Fruit fly (Drosophila melanogaster) whole organism, embryonic: ENCODE data around the gene P5CDh2.

Experiments
- Ada2b ChIP-seq: fragments of 200-800 bp; sonication (Bioruptor generic); IDR thresholded peaks from 2 replicates; pipeline ENCODE4 v1.3.6; 2022; ENCODE audit warnings: missing biosample characterization, missing genetic modification characterization
- C15 ChIP-seq: fragments of 200-800 bp; sonication (Bioruptor generic); IDR thresholded peaks from 3 replicates; pipeline ENCODE4 v1.3.6; 2022; ENCODE audit warnings: missing biosample characterization, missing genetic modification characterization
- CG11504 ChIP-seq: fragments of 200-800 bp; sonication (Bioruptor generic); optimal IDR thresholded peaks from 3 replicates; lab custom pipeline; 2019; ENCODE audit warnings: missing biosample characterization, mild to moderate bottlenecking, missing genetic modification characterization, moderate library complexity
- CG11560 ChIP-seq: fragments of 200-800 bp; sonication (Bioruptor generic); IDR thresholded peaks from 3 replicates; pipeline ENCODE4 v1.3.6; 2022; ENCODE audit warnings: missing biosample characterization, missing genetic modification characterization
- CG11695 ChIP-seq: fragments of 200-800 bp; sonication (Bioruptor generic); IDR thresholded peaks from 3 replicates; pipeline ENCODE4 v1.3.6; 2022; ENCODE audit warnings: missing biosample characterization, missing genetic modification characterization
- CG12155 ChIP-seq: fragments of 200-800 bp; sonication (Bioruptor generic); optimal IDR thresholded peaks from 3 replicates; lab custom pipeline; 2016; ENCODE audit warnings: missing biosample characterization, missing genetic modification characterization
- CG12391 ChIP-seq: fragments of 200-800 bp; sonication (Bioruptor generic); optimal IDR thresholded peaks from 3 replicates; lab custom pipeline; 2018; ENCODE audit warnings: missing biosample characterization, mild to moderate bottlenecking, missing genetic modification characterization, moderate library complexity
- CG12769 ChIP-seq: fragments of 200-800 bp; sonication (Bioruptor generic); optimal IDR thresholded peaks from 2 replicates; lab custom pipeline; 2019; ENCODE audit warnings: missing biosample characterization, mild to moderate bottlenecking, missing genetic modification characterization, moderate library complexity
- CG13424 ChIP-seq: fragments of 200-800 bp; sonication (Bioruptor generic); optimal IDR thresholded peaks from 2 replicates; lab custom pipeline; 2019; ENCODE audit warnings: missing biosample characterization, mild to moderate bottlenecking, missing genetic modification characterization, moderate library complexity
- CG1529 ChIP-seq: fragments of 200-800 bp; sonication (Bioruptor generic); optimal IDR thresholded peaks from 3 replicates; lab custom pipeline; 2018; ENCODE audit warnings: missing biosample characterization, missing genetic modification characterization
- CG1603 ChIP-seq: fragments of 200-800 bp; sonication (Bioruptor generic); optimal IDR thresholded peaks from 2 replicates; lab custom pipeline; 2019; ENCODE audit warnings: missing biosample characterization, mild to moderate bottlenecking, missing genetic modification characterization, moderate library complexity
- CG17361 ChIP-seq: fragments of 200-800 bp; sonication (Bioruptor generic); IDR thresholded peaks from 3 replicates; pipeline ENCODE4 v1.3.6; 2022; ENCODE audit warnings: missing biosample characterization, missing genetic modification characterization
- CG17385 ChIP-seq: fragments of 200-800 bp; sonication (Bioruptor generic); optimal IDR thresholded peaks from 3 replicates; lab custom pipeline; 2018; ENCODE audit warnings: missing biosample characterization, mild to moderate bottlenecking, missing genetic modification characterization
- CG2712 ChIP-seq: fragments of 200-800 bp; optimal IDR thresholded peaks from 3 replicates; lab custom pipeline; 2019; ENCODE audit warnings: missing biosample characterization, mild to moderate bottlenecking, missing genetic modification characterization, moderate library complexity
- CG31224 ChIP-seq: fragments of 200-800 bp; sonication (Bioruptor generic); IDR thresholded peaks from 2 replicates; pipeline ENCODE4 v1.3.6; 2022; ENCODE audit warnings: missing biosample characterization, missing genetic modification characterization
- CG31441 ChIP-seq: fragments of 200-800 bp; sonication (Bioruptor generic); IDR thresholded peaks from 2 replicates; pipeline ENCODE4 v1.3.6; 2022; ENCODE audit warnings: missing biosample characterization, missing genetic modification characterization
- CG4328 ChIP-seq: fragments of 200-800 bp; sonication (Bioruptor generic); optimal IDR thresholded peaks from 3 replicates; lab custom pipeline; 2017; ENCODE audit warnings: missing biosample characterization, missing genetic modification reagents, missing genetic modification characterization
- CG4730 ChIP-seq: fragments of 200-800 bp; sonication (Bioruptor generic); IDR thresholded peaks from 2 replicates; pipeline ENCODE4 v1.3.6; 2022; ENCODE audit warnings: missing biosample characterization, missing genetic modification characterization
- CG7372 ChIP-seq: fragments of 200-800 bp; sonication (Bioruptor generic); IDR thresholded peaks from 2 replicates; pipeline ENCODE4 v1.3.6; 2022; ENCODE audit warnings: missing biosample characterization, missing genetic modification characterization
- CG8924 ChIP-seq: fragments of 200-800 bp; optimal IDR thresholded peaks from 3 replicates; lab custom pipeline; 2019; ENCODE audit warnings: missing biosample characterization, mild to moderate bottlenecking, missing genetic modification characterization, moderate library complexity
- Dip2 ChIP-seq: fragments of 200-800 bp; sonication (Bioruptor generic); IDR thresholded peaks from 2 replicates; pipeline ENCODE4 v1.3.6; 2022; ENCODE audit warnings: missing biosample characterization, missing genetic modification characterization
- HLH4C ChIP-seq: fragments of 200-800 bp; sonication (Bioruptor generic); IDR thresholded peaks from 3 replicates; pipeline ENCODE4 v1.3.6; 2022; ENCODE audit warnings: missing biosample characterization, missing genetic modification characterization; ENCODE audit not compliant: partially characterized antibody
- Hand ChIP-seq: fragments of 200-800 bp; sonication (Bioruptor generic); optimal IDR thresholded peaks from 2 replicates; lab custom pipeline; 2017; ENCODE audit warnings: mild to moderate bottlenecking, missing biosample characterization, missing genetic modification reagents, missing genetic modification characterization
- Hr39 ChIP-seq: fragments of >200 bp; optimal IDR thresholded peaks from 2 replicates; lab custom pipeline; 2017
- Oli ChIP-seq: fragments of 200-800 bp; sonication (Bioruptor generic); optimal IDR thresholded peaks from 2 replicates; lab custom pipeline; 2018; ENCODE audit warnings: missing biosample characterization, mild to moderate bottlenecking, missing genetic modification characterization, moderate library complexity
- Opbp ChIP-seq: fragments of 200-800 bp; sonication (Bioruptor generic); IDR thresholded peaks from 3 replicates; pipeline ENCODE4 v1.3.6; 2022; ENCODE audit warnings: missing biosample characterization, missing genetic modification characterization; ENCODE audit not compliant: partially characterized antibody
- Sox102F ChIP-seq: fragments of 200-800 bp; sonication (Bioruptor generic); optimal IDR thresholded peaks from 2 replicates; lab custom pipeline; 2018; ENCODE audit warnings: missing biosample characterization, mild to moderate bottlenecking, missing genetic modification characterization, moderate library complexity
- al ChIP-seq: fragments of 200-800 bp; sonication (Bioruptor generic); IDR thresholded peaks from 2 replicates; pipeline ENCODE4 v1.3.6; 2022; ENCODE audit warnings: missing biosample characterization, missing genetic modification characterization
- bab2 ChIP-seq: fragments of 200-800 bp; sonication (Bioruptor generic); optimal IDR thresholded peaks from 2 replicates; lab custom pipeline; 2016; ENCODE audit warnings: missing biosample characterization, missing genetic modification characterization
- cg ChIP-seq: fragments of 200-800 bp; sonication (Bioruptor generic); optimal IDR thresholded peaks from 3 replicates; lab custom pipeline; 2019; ENCODE audit warnings: missing biosample characterization, mild to moderate bottlenecking, missing genetic modification characterization, moderate library complexity
- ci ChIP-seq: fragments of 200-800 bp; sonication (Bioruptor generic); IDR thresholded peaks from 3 replicates; pipeline ENCODE4 v1.3.6; 2022; ENCODE audit warnings: missing biosample characterization, missing genetic modification characterization
- dati ChIP-seq: fragments of 200-800 bp; sonication (Bioruptor generic); IDR thresholded peaks from 2 replicates; pipeline ENCODE4 v1.3.6; 2022; ENCODE audit warnings: missing biosample characterization, missing genetic modification characterization
- dimm ChIP-seq: fragments of 200-800 bp; sonication (Bioruptor generic); IDR thresholded peaks from 2 replicates; pipeline ENCODE4 v1.3.6; 2022; ENCODE audit warnings: missing biosample characterization, missing genetic modification characterization
- gcm ChIP-seq: fragments of 200-800 bp; sonication (Bioruptor generic); optimal IDR thresholded peaks from 2 replicates; lab custom pipeline; 2019; ENCODE audit warnings: missing biosample characterization, mild to moderate bottlenecking, missing genetic modification characterization, moderate library complexity
- grau ChIP-seq: fragments of 200-800 bp; optimal IDR thresholded peaks from 3 replicates; lab custom pipeline; 2019; ENCODE audit warnings: missing biosample characterization, mild to moderate bottlenecking, missing genetic modification characterization, moderate library complexity
- grn ChIP-seq: fragments of 200-800 bp; sonication (Bioruptor generic); optimal IDR thresholded peaks from 3 replicates; lab custom pipeline; 2017; ENCODE audit warnings: missing biosample characterization, missing genetic modification characterization
- ind ChIP-seq: fragments of 200-800 bp; sonication (Bioruptor generic); optimal IDR thresholded peaks from 3 replicates; lab custom pipeline; 2016; ENCODE audit warnings: missing biosample characterization, missing genetic modification characterization
- jing ChIP-seq: fragments of 200-800 bp; sonication (Bioruptor generic); optimal IDR thresholded peaks from 2 replicates; lab custom pipeline; 2018; ENCODE audit warnings: missing biosample characterization, mild to moderate bottlenecking, missing genetic modification characterization
- lola ChIP-seq, 3 experiments: fragments of >200 bp in 2 of 3; fragments of 200-800 bp in 1 of 3; sonication (Bioruptor generic) in 1 of 3; optimal IDR thresholded peaks; 2 replicates each; lab custom pipeline; 2017 to 2019; ENCODE audit warnings: missing biosample characterization in 3 of 3, missing genetic modification characterization in 3 of 3, mild to moderate bottlenecking in 1 of 3, moderate library complexity in 1 of 3
- nerfin-1 ChIP-seq: fragments of 200-800 bp; sonication (Bioruptor generic); optimal IDR thresholded peaks from 3 replicates; lab custom pipeline; 2019; ENCODE audit warnings: missing biosample characterization, mild to moderate bottlenecking, missing genetic modification characterization, moderate library complexity
- phol ChIP-seq: fragments of 200-800 bp; sonication (Bioruptor generic); optimal IDR thresholded peaks from 3 replicates; lab custom pipeline; 2018; ENCODE audit warnings: missing biosample characterization, mild to moderate bottlenecking, missing genetic modification characterization, moderate library complexity
- row ChIP-seq: fragments of 200-800 bp; sonication (Bioruptor generic); IDR thresholded peaks from 3 replicates; pipeline ENCODE4 v1.3.6; 2022; ENCODE audit warnings: missing biosample characterization, missing genetic modification characterization
- sens-2 ChIP-seq: fragments of 200-800 bp; sonication (Bioruptor generic); IDR thresholded peaks from 2 replicates; pipeline ENCODE4 v1.3.6; 2022; ENCODE audit warnings: missing biosample characterization, missing genetic modification characterization
- unc-4 ChIP-seq: fragments of 200-800 bp; sonication (Bioruptor generic); IDR thresholded peaks from 2 replicates; pipeline ENCODE4 v1.3.6; 2022; ENCODE audit warnings: missing biosample characterization, missing genetic modification characterization; ENCODE audit not compliant: partially characterized antibody
- z ChIP-seq: fragments of 200-800 bp; sonication (Bioruptor generic); IDR thresholded peaks from 3 replicates; pipeline ENCODE4 v1.3.6; 2022; ENCODE audit warnings: missing biosample characterization, missing genetic modification characterization

P5CDh2 gene

DNA sequence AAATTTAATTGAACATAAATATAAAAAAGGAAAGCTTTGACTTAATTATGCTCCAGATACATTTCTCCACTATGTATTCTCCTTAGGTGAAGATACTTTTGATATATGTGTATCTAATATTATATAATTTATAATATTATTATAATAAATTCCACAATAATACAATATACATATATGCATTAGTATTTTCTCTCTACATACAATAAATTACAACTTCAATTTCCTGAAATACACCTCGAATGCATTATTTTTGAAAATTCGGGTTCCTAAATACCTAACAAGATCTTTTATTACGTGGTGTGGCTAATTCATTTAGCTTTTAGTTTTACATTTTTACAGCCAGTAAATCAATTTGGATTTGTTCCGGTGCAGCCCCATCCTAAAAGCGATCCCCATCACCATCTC, 47.4 kb upstream of the P5CDh2 start (continued):
- peak; percentile 1 for TF ChIP-seq gcm
- TF ChIP-seq Sox102F (GFP tag; lab: Kevin White, UChicago): peak; percentile 40
- TF ChIP-seq grau: peak; percentile 24
- TF ChIP-seq jing (GFP tag; lab: Kevin White, UChicago): no peak

dm6 chr3R:21831040-21831439, 46.7 kb upstream of the P5CDh2 start:
- TF ChIP-seq C15 (peak; percentile 22; the same call in 1 of the 3 replicates), Ada2b (no peak), al (GFP tag; lab: Robert Waterston, UW) (no peak), unc-4 (no peak), CG11504 (tag; lab: Kevin White, UChicago) (no peak), CG31224 (GFP tag; lab: Robert Waterston, UW) (peak; percentile 12; the same call in 1 of the 2 replicates)

dm6 chr3R:21832203-21832602, 45.5 kb upstream of the P5CDh2 start, which contains the start of gene Gr93a:
Gene Gr93a (plus strand): TSS chr3R:21832503.
- TF ChIP-seq sens-2 (GFP tag; lab: Robert Waterston, UW) (no peak), z (GFP tag; lab: Robert Waterston, UW) (peak; percentile 65; the same call in 2 of the 3 replicates), ind (GFP tag; lab: Kevin White, UChicago) (no peak), Opbp (no peak), Dip2 (GFP tag; lab: Robert Waterston, UW) (no peak), CG1529 (GFP tag; lab: Kevin White, UChicago) (no peak), CG11695 (GFP tag; lab: Robert Waterston, UW) (no peak)

DNA sequence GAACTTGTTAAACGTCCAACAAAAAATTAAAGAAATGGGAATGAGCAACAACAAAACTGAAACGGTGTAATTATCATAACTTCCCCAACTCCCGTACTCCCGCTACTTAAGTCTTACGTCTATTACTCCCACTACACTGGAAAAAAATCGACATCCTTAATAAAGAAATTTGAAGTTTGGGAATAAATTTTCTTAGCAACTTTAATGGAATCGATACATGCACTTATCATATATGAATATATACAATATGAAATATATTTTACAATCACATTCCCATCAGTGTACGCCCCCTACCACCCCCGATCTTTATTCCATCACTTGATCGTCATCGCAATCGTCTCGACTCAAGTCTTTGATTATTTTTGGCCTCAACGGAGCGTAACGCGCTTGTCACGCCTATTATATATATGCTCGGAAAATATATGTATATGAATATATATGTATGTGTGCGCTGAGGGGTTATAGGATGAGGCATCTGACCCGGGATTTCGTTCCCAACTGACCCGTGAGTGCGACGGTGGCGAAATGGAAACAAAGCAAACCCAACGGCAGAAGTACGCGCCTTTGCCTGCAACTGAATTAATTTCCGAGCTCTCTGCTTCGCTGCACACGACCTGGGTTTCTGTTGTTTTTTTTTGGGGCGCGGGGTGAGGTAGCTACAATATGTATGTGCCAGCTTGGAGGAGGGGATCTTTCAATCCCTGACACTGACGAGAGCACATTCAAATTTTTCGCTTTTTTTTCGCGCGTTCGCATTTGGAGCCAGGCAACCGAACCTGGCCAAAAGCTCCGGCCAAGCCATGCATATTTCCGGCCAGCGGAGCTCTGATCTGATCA, 43.3 kb upstream of the P5CDh2 start:
- peak; percentile 52; the same call in 2 of the 3 replicates for TF ChIP-seq row
- no peak for TF ChIP-seq dati
- peak; percentile 51 for TF ChIP-seq Oli (tag; lab: Kevin White, UChicago)
- peak; percentile 63 for TF ChIP-seq CG31441 (GFP tag; lab: Robert Waterston, UW)
- TF ChIP-seq dimm (GFP tag; lab: Robert Waterston, UW): 0 out of 2 replicates have a peak, but pooled peaks have one; percentile 35
- no peak; the same call in 1 of the 2 replicates for TF ChIP-seq CG4730 (GFP tag; lab: Robert Waterston, UW)
- TF ChIP-seq CG8924: peak; percentile 14
- TF ChIP-seq HLH4C (GFP tag; lab: Robert Waterston, UW): no peak
- peak; percentile 25 for TF ChIP-seq phol (tag; lab: Kevin White, UChicago)
- TF ChIP-seq CG4328 (GFP tag; lab: Kevin White, UChicago): no peak
- no peak for TF ChIP-seq bab2 (GFP tag; lab: Kevin White, UChicago)
- peak; percentile 14 for TF ChIP-seq grn (GFP tag; lab: Kevin White, UChicago)
- TF ChIP-seq nerfin-1: peak; percentile 38
- TF ChIP-seq cg: peak; percentile 4
- peak; percentile 58; the same call in 2 of the 3 replicates for TF ChIP-seq CG17361 (GFP tag; lab: Robert Waterston, UW)
- peak; percentile 37 for TF ChIP-seq CG13424 (tag; lab: Kevin White, UChicago)
- peak; percentile 17 for TF ChIP-seq CG12769
- no peak for TF ChIP-seq Hr39
- peak; percentile 66 for TF ChIP-seq CG12391
- TF ChIP-seq ci (GFP tag; lab: Robert Waterston, UW): peak; percentile 31; the same call in 1 of the 3 replicates
- peak; percentile 14 for TF ChIP-seq CG17385 (GFP tag; lab: Kevin White, UChicago)
- TF ChIP-seq Hand (GFP tag; lab: Kevin White, UChicago): no peak
- TF ChIP-seq CG1603 (tag; lab: Kevin White, UChicago): peak; percentile 70
- peak in 1 of 3 experiments; percentile 77 for TF ChIP-seq lola (GFP tag; optimal IDR thresholded peaks at IDR 0.05; lab: Kevin White, UChicago)
- peak; percentile 66 for TF ChIP-seq CG2712 (tag; lab: Kevin White, UChicago)
- no peak for TF ChIP-seq CG7372 (GFP tag; lab: Robert Waterston, UW)
- no peak for TF ChIP-seq CG12155 (GFP tag; lab: Kevin White, UChicago)
- no peak for TF ChIP-seq CG11560 (tag; lab: Robert Waterston, UW)
